Fruit fly (Drosophila melanogaster) whole organism, embryonic: ENCODE results near the gene CG15439.
A peak's percentile ranks its signal among the peaks of the same experiment; 100 is the strongest.

ENCODE experiments used
- ATbp ChIP-seq: fragments of 200-800 bp; sonication (Bioruptor generic); optimal IDR thresholded peaks from 2 replicates; lab custom pipeline; 2017; ENCODE audit warnings: missing biosample characterization, mild to moderate bottlenecking, missing genetic modification characterization, missing genetic modification reagents
- Adf1 ChIP-seq: fragments of 200-800 bp; sonication (Bioruptor generic); IDR thresholded peaks from 2 replicates; pipeline ENCODE4 v1.3.6; 2022; ENCODE audit warnings: missing biosample characterization, missing genetic modification characterization
- Atf-2 ChIP-seq: fragments of 200-800 bp; sonication (Bioruptor generic); optimal IDR thresholded peaks from 2 replicates; lab custom pipeline; 2016; ENCODE audit warnings: missing biosample characterization, missing genetic modification characterization
- CG10462 ChIP-seq: fragments of 200-800 bp; sonication (Bioruptor generic); optimal IDR thresholded peaks from 2 replicates; lab custom pipeline; 2016; ENCODE audit warnings: missing biosample characterization, missing genetic modification characterization
- CG10959 ChIP-seq: fragments of 200-800 bp; sonication (Bioruptor generic); IDR thresholded peaks from 2 replicates; pipeline ENCODE4 v1.3.6; 2022; ENCODE audit warnings: missing biosample characterization, missing genetic modification characterization
- CG11085 ChIP-seq: fragments of 200-800 bp; sonication (Bioruptor generic); IDR thresholded peaks from 2 replicates; pipeline ENCODE4 v1.3.6; 2022; ENCODE audit warnings: missing biosample characterization, missing genetic modification characterization
- CG11504 ChIP-seq: fragments of 200-800 bp; sonication (Bioruptor generic); optimal IDR thresholded peaks from 3 replicates; lab custom pipeline; 2019; ENCODE audit warnings: missing biosample characterization, mild to moderate bottlenecking, missing genetic modification characterization, moderate library complexity
- CG11695 ChIP-seq: fragments of 200-800 bp; sonication (Bioruptor generic); IDR thresholded peaks from 3 replicates; pipeline ENCODE4 v1.3.6; 2022; ENCODE audit warnings: missing biosample characterization, missing genetic modification characterization
- CG11723 ChIP-seq: fragments of 200-800 bp; sonication (Bioruptor generic); optimal IDR thresholded peaks from 2 replicates; lab custom pipeline; 2017; ENCODE audit warnings: missing biosample characterization, mild to moderate bottlenecking, missing genetic modification characterization
- CG14965 ChIP-seq: fragments of 200-800 bp; sonication (Bioruptor generic); optimal IDR thresholded peaks from 2 replicates; lab custom pipeline; 2016; ENCODE audit warnings: missing biosample characterization, missing genetic modification characterization, borderline replicate concordance
- CG18599 ChIP-seq: fragments of 200-800 bp; sonication (Bioruptor generic); optimal IDR thresholded peaks from 3 replicates; lab custom pipeline; 2017; ENCODE audit warnings: missing biosample characterization, missing genetic modification characterization, mild to moderate bottlenecking, moderate library complexity, missing genetic modification reagents
- CG32532 ChIP-seq: fragments of 200-800 bp; sonication (Bioruptor generic); IDR thresholded peaks from 2 replicates; pipeline ENCODE4 v1.3.6; 2022; ENCODE audit warnings: missing biosample characterization, missing genetic modification characterization
- CG3407 ChIP-seq: fragments of 200-800 bp; sonication (Bioruptor generic); optimal IDR thresholded peaks from 2 replicates; lab custom pipeline; 2018; ENCODE audit warnings: missing biosample characterization, mild to moderate bottlenecking, missing genetic modification characterization
- CG4730 ChIP-seq: fragments of 200-800 bp; sonication (Bioruptor generic); IDR thresholded peaks from 2 replicates; pipeline ENCODE4 v1.3.6; 2022; ENCODE audit warnings: missing biosample characterization, missing genetic modification characterization
- CG4820 ChIP-seq: fragments of 200-800 bp; sonication (Bioruptor generic); optimal IDR thresholded peaks from 3 replicates; lab custom pipeline; 2016; ENCODE audit warnings: missing biosample characterization, missing genetic modification characterization
- CG7271 ChIP-seq: fragments of 200-800 bp; sonication (Bioruptor generic); optimal IDR thresholded peaks from 2 replicates; lab custom pipeline; 2018; ENCODE audit warnings: missing biosample characterization, mild to moderate bottlenecking, missing genetic modification characterization, moderate library complexity
- CG8359 ChIP-seq: fragments of 200-800 bp; sonication (Bioruptor generic); optimal IDR thresholded peaks from 2 replicates; lab custom pipeline; 2017; ENCODE audit warnings: missing biosample characterization, mild to moderate bottlenecking, missing genetic modification characterization, borderline replicate concordance
- CG9215 ChIP-seq: fragments of 200-800 bp; sonication (Bioruptor generic); IDR thresholded peaks from 2 replicates; pipeline ENCODE4 v1.3.6; 2022; ENCODE audit warnings: missing biosample characterization, missing genetic modification characterization
- CG9797 ChIP-seq: fragments of 200-800 bp; sonication (Bioruptor generic); optimal IDR thresholded peaks from 3 replicates; lab custom pipeline; 2018; ENCODE audit warnings: missing biosample characterization, mild to moderate bottlenecking, missing genetic modification characterization
- Camta ChIP-seq: fragments of 200-800 bp; sonication (Bioruptor generic); optimal IDR thresholded peaks from 2 replicates; lab custom pipeline; 2016; ENCODE audit warnings: missing biosample characterization, missing genetic modification characterization
- D19A ChIP-seq: fragments of 200-800 bp; optimal IDR thresholded peaks from 3 replicates; lab custom pipeline; 2019; ENCODE audit warnings: missing biosample characterization, mild to moderate bottlenecking, missing genetic modification characterization, moderate library complexity
- Dbx ChIP-seq: fragments of 200-800 bp; sonication (Bioruptor generic); IDR thresholded peaks from 3 replicates; pipeline ENCODE4 v1.3.6; 2022; ENCODE audit warnings: missing biosample characterization, missing genetic modification characterization
- Dfd ChIP-seq, 2 experiments: fragments of >200 bp; optimal IDR thresholded peaks; 2 replicates each; lab custom pipeline; 2017; ENCODE audit warnings: missing biosample characterization in 2 of 2, missing genetic modification characterization in 2 of 2
- E2f1 ChIP-seq: fragments of 200-800 bp; sonication (Bioruptor generic); IDR thresholded peaks from 2 replicates; pipeline ENCODE4 v1.3.6; 2022; ENCODE audit warnings: missing biosample characterization, missing genetic modification characterization
- E2f2 ChIP-seq: fragments of 200-800 bp; sonication (Bioruptor generic); IDR thresholded peaks from 2 replicates; pipeline ENCODE4 v1.3.6; 2022; ENCODE audit warnings: missing biosample characterization, missing genetic modification characterization
- GATAe ChIP-seq: fragments of 200-800 bp; sonication (Bioruptor generic); conservative IDR thresholded peaks from 2 replicates; pipeline ENCODE4 v1.3.6; 2022; ENCODE audit warnings: missing biosample characterization, missing genetic modification characterization
- H15 ChIP-seq: fragments of 200-800 bp; sonication (Bioruptor generic); IDR thresholded peaks from 3 replicates; pipeline ENCODE4 v1.3.6; 2022; ENCODE audit warnings: missing biosample characterization, missing genetic modification characterization
- Jarid2 ChIP-seq: fragments of 200-800 bp; sonication (Bioruptor generic); optimal IDR thresholded peaks from 3 replicates; lab custom pipeline; 2017; ENCODE audit warnings: mild to moderate bottlenecking, missing biosample characterization, missing genetic modification reagents, missing genetic modification characterization
- Lpt ChIP-seq: fragments of >200 bp; optimal IDR thresholded peaks from 2 replicates; lab custom pipeline; 2018; ENCODE audit warnings: missing biosample characterization, missing genetic modification characterization
- MESR4 ChIP-seq: fragments of 200-800 bp; sonication (Bioruptor generic); optimal IDR thresholded peaks from 2 replicates; lab custom pipeline; 2018; ENCODE audit warnings: missing biosample characterization, mild to moderate bottlenecking, missing genetic modification characterization, moderate library complexity
- Med ChIP-seq: fragments of 200-800 bp; sonication (Bioruptor generic); peaks from one replicate; lab custom pipeline; 2016; ENCODE audit warnings: missing biosample characterization, missing genetic modification characterization, mild to moderate bottlenecking, inconsistent platforms, moderate library complexity
- Mes4 ChIP-seq: fragments of 200-800 bp; sonication (Bioruptor generic); optimal IDR thresholded peaks from 2 replicates; lab custom pipeline; 2016; ENCODE audit warnings: missing biosample characterization, missing genetic modification characterization
- Mrtf ChIP-seq: fragments of 200-800 bp; sonication (Bioruptor generic); IDR thresholded peaks from 3 replicates; pipeline ENCODE4 v1.3.6; 2022; ENCODE audit warnings: missing biosample characterization, missing genetic modification characterization
- Poxn ChIP-seq: fragments of 200-800 bp; sonication (Bioruptor generic); IDR thresholded peaks from 2 replicates; pipeline ENCODE4 v1.3.6; 2022; ENCODE audit warnings: missing biosample characterization, missing genetic modification characterization
- Spps ChIP-seq: fragments of 200-800 bp; sonication (Bioruptor generic); optimal IDR thresholded peaks from 2 replicates; lab custom pipeline; 2018; ENCODE audit warnings: missing biosample characterization, mild to moderate bottlenecking, missing genetic modification characterization
- Sry-δ ChIP-seq: fragments of 200-800 bp; sonication (Bioruptor generic); optimal IDR thresholded peaks from 2 replicates; lab custom pipeline; 2016; ENCODE audit warnings: missing biosample characterization, missing genetic modification characterization
- Trl ChIP-seq, 3 experiments: fragments of >200 bp in 2 of 3; fragments of 200-800 bp in 1 of 3; sonication (Bioruptor generic) in 1 of 3; optimal IDR thresholded peaks; 2 replicates in 1 of 3; 3 replicates in 2 of 3; lab custom pipeline; 2016 to 2017; ENCODE audit warnings: missing biosample characterization in 1 of 3, missing genetic modification characterization in 1 of 3
- abd-A ChIP-seq: fragments of 200-800 bp; sonication (Bioruptor generic); optimal IDR thresholded peaks from 3 replicates; lab custom pipeline; 2019; ENCODE audit warnings: missing biosample characterization, mild to moderate bottlenecking, missing genetic modification characterization, moderate library complexity
- bab2 ChIP-seq: fragments of 200-800 bp; sonication (Bioruptor generic); optimal IDR thresholded peaks from 2 replicates; lab custom pipeline; 2016; ENCODE audit warnings: missing biosample characterization, missing genetic modification characterization
- emc ChIP-seq: fragments of 200-800 bp; sonication (Bioruptor generic); optimal IDR thresholded peaks from 2 replicates; lab custom pipeline; 2016; ENCODE audit warnings: missing biosample characterization, missing genetic modification characterization
- ems ChIP-seq: fragments of 200-800 bp; sonication (Bioruptor generic); optimal IDR thresholded peaks from 3 replicates; lab custom pipeline; 2016; ENCODE audit warnings: missing biosample characterization, missing genetic modification characterization
- grn ChIP-seq: fragments of 200-800 bp; sonication (Bioruptor generic); optimal IDR thresholded peaks from 3 replicates; lab custom pipeline; 2017; ENCODE audit warnings: missing biosample characterization, missing genetic modification characterization
- hbn ChIP-seq: fragments of 200-800 bp; sonication (Bioruptor generic); IDR thresholded peaks from 2 replicates; pipeline ENCODE4 v1.3.6; 2022; ENCODE audit warnings: missing biosample characterization, missing genetic modification characterization; ENCODE audit not compliant: partially characterized antibody
- nerfin-2 ChIP-seq: fragments of 200-800 bp; sonication (Bioruptor generic); IDR thresholded peaks from 2 replicates; pipeline ENCODE4 v1.3.6; 2022; ENCODE audit warnings: missing biosample characterization, missing genetic modification characterization; ENCODE audit not compliant: partially characterized antibody
- nom ChIP-seq: fragments of 200-800 bp; sonication (Bioruptor generic); optimal IDR thresholded peaks from 2 replicates; lab custom pipeline; 2017; ENCODE audit warnings: missing biosample characterization, missing genetic modification characterization, mild to moderate bottlenecking, moderate library complexity, missing genetic modification reagents
- pb ChIP-seq: fragments of 200-800 bp; sonication (Bioruptor generic); optimal IDR thresholded peaks from 3 replicates; lab custom pipeline; 2016; ENCODE audit warnings: missing biosample characterization, missing genetic modification characterization
- pros ChIP-seq: fragments of 200-800 bp; sonication (Bioruptor generic); optimal IDR thresholded peaks from 3 replicates; lab custom pipeline; 2019; ENCODE audit warnings: missing biosample characterization, mild to moderate bottlenecking, missing genetic modification characterization, moderate library complexity
- row ChIP-seq: fragments of 200-800 bp; sonication (Bioruptor generic); IDR thresholded peaks from 3 replicates; pipeline ENCODE4 v1.3.6; 2022; ENCODE audit warnings: missing biosample characterization, missing genetic modification characterization
- sc ChIP-seq, 3 experiments: fragments of >200 bp in 2 of 3; fragments of 200-800 bp in 1 of 3; sonication (Bioruptor generic) in 1 of 3; optimal IDR thresholded peaks; 2 replicates in 2 of 3; 3 replicates in 1 of 3; lab custom pipeline; 2017; ENCODE audit warnings: mild to moderate bottlenecking in 1 of 3, missing biosample characterization in 1 of 3, missing genetic modification characterization in 1 of 3, missing genetic modification reagents in 1 of 3
- schlank ChIP-seq: fragments of 200-800 bp; sonication (Bioruptor generic); optimal IDR thresholded peaks from 2 replicates; lab custom pipeline; 2018; ENCODE audit warnings: missing biosample characterization, mild to moderate bottlenecking, missing genetic modification characterization
- trh ChIP-seq: fragments of 200-800 bp; sonication (Bioruptor generic); optimal IDR thresholded peaks from 2 replicates; lab custom pipeline; 2016; ENCODE audit warnings: missing biosample characterization, missing genetic modification characterization

The CG15439 gene

dm6 chr2L:4463323-4463722, 10.5 kb upstream of the CG15439 start, which contains the start of the genes CG15443 and Paris (continued):
- no peak for TF ChIP-seq abd-A (tag; lab: Kevin White, UChicago)
- no peak for TF ChIP-seq Adf1
- no peak for TF ChIP-seq ems
- no peak for TF ChIP-seq trh (GFP tag; lab: Kevin White, UChicago)
- TF ChIP-seq nom (GFP tag; lab: Kevin White, UChicago) = no peak
- TF ChIP-seq ATbp (GFP tag; lab: Kevin White, UChicago) = no peak
- no peak for TF ChIP-seq pb (GFP tag; lab: Kevin White, UChicago)
- no peak for TF ChIP-seq CG9797 (GFP tag; lab: Kevin White, UChicago)
- TF ChIP-seq schlank (tag; lab: Kevin White, UChicago) = no peak
- TF ChIP-seq Lpt (GFP tag; lab: Kevin White, UChicago) = no peak
- TF ChIP-seq E2f2 (GFP tag; lab: Robert Waterston, UW) = peak; percentile 86
- peak; percentile 2 for TF ChIP-seq MESR4 (GFP tag; lab: Kevin White, UChicago)
- no peak for TF ChIP-seq CG9215 (GFP tag; lab: Robert Waterston, UW)
- no peak for TF ChIP-seq Spps (tag; lab: Kevin White, UChicago)
- TF ChIP-seq bab2 (GFP tag; lab: Kevin White, UChicago) = no peak
- TF ChIP-seq Sry-δ (GFP tag; lab: Kevin White, UChicago) = peak; percentile 46
- no peak for TF ChIP-seq Poxn
- no peak for TF ChIP-seq D19A (tag; lab: Kevin White, UChicago)
- TF ChIP-seq H15 (GFP tag; lab: Robert Waterston, UW) = 0 out of 3 replicates have a peak, but pooled peaks have one; percentile 21
- peak; percentile 34; the same call in 1 of the 3 replicates for TF ChIP-seq row (GFP tag; lab: Robert Waterston, UW)
- no peak for TF ChIP-seq CG18599
- TF ChIP-seq Jarid2 = no peak
- TF ChIP-seq CG10959 (GFP tag; lab: Robert Waterston, UW) = no peak
- no peak for TF ChIP-seq emc
- TF ChIP-seq CG4730 (GFP tag; lab: Robert Waterston, UW) = no peak
- TF ChIP-seq grn (GFP tag; lab: Kevin White, UChicago) = no peak
- TF ChIP-seq E2f1 = no peak
- no peak for TF ChIP-seq CG11723 (GFP tag; lab: Kevin White, UChicago)
- no peak for TF ChIP-seq Mrtf (GFP tag; lab: Robert Waterston, UW)
- TF ChIP-seq Atf-2 (GFP tag; lab: Kevin White, UChicago) = no peak
- peak; percentile 81 for TF ChIP-seq Med
- TF ChIP-seq CG11504 (tag; lab: Kevin White, UChicago) = no peak
- TF ChIP-seq sc (optimal IDR thresholded peaks at IDR 0.05; lab: Kevin White, UChicago) = no peak
- no peak for TF ChIP-seq sc (GFP tag; optimal IDR thresholded peaks at IDR 0.05; lab: Kevin White, UChicago)
- no peak for TF ChIP-seq pros (GFP tag; lab: Kevin White, UChicago)
- no peak for TF ChIP-seq CG3407 (GFP tag; lab: Kevin White, UChicago)
- TF ChIP-seq CG11085 = no peak
- peak; percentile 90 for TF ChIP-seq nerfin-2 (GFP tag; lab: Robert Waterston, UW)
- no peak for TF ChIP-seq Dbx
- no peak for TF ChIP-seq CG11695 (GFP tag; lab: Robert Waterston, UW)
- no peak for TF ChIP-seq Trl (optimal IDR thresholded peaks at IDR 0.05; lab: Kevin White, UChicago)
- no peak for TF ChIP-seq Trl (GFP tag; optimal IDR thresholded peaks at IDR 0.05; lab: Kevin White, UChicago)
- TF ChIP-seq Camta (GFP tag; lab: Kevin White, UChicago) = no peak
- peak; percentile 48; the same call in 1 of the 2 replicates for TF ChIP-seq hbn (GFP tag; lab: Robert Waterston, UW)
- no peak for TF ChIP-seq CG8359
- TF ChIP-seq CG7271 (tag; lab: Kevin White, UChicago) = no peak
- no peak for TF ChIP-seq Mes4 (GFP tag; lab: Kevin White, UChicago)
- no peak for TF ChIP-seq CG14965 (GFP tag; lab: Kevin White, UChicago)
- TF ChIP-seq Dfd (GFP tag; optimal IDR thresholded peaks at IDR 0.05; lab: Kevin White, UChicago) = no peak
- no peak for TF ChIP-seq CG10462 (GFP tag; lab: Kevin White, UChicago)
- no peak for TF ChIP-seq CG4820 (GFP tag; lab: Kevin White, UChicago)
- TF ChIP-seq GATAe = no peak
- peak; percentile 58; the same call in 1 of the 2 replicates for TF ChIP-seq CG32532 (GFP tag; lab: Robert Waterston, UW)
